Worm (Caenorhabditis elegans) whole organism, L3 larva: ENCODE results near the gene ctns-1.

Source experiments
- R02D3.7 ChIP-seq: fragments of 150-350 bp; optimal IDR thresholded peaks from 2 replicates; lab custom pipeline; 2014; ENCODE audit warnings: missing biosample characterization, missing genetic modification characterization
- ZK546.5 ChIP-seq: sonication (generic microtip); optimal IDR thresholded peaks from 2 replicates; lab custom pipeline; 2017; ENCODE audit warnings: missing biosample characterization, missing genetic modification characterization
- aly-2 ChIP-seq: fragments of 150-350 bp; optimal IDR thresholded peaks from 2 replicates; lab custom pipeline; 2014; ENCODE audit warnings: missing biosample characterization, missing genetic modification characterization
- ama-1 ChIP-seq: fragments of 150-350 bp; optimal IDR thresholded peaks from 2 replicates; lab custom pipeline; 2018
- ceh-82 ChIP-seq: fragments of 150-350 bp; optimal IDR thresholded peaks from 2 replicates; lab custom pipeline; 2014; ENCODE audit warnings: missing biosample characterization, missing genetic modification characterization
- ceh-9 ChIP-seq: sonication (generic microtip); optimal IDR thresholded peaks from 2 replicates; lab custom pipeline; 2018; ENCODE audit warnings: missing biosample characterization, missing genetic modification characterization
- daf-12 ChIP-seq: fragments of 150-350 bp; optimal IDR thresholded peaks from 2 replicates; lab custom pipeline; 2014; ENCODE audit warnings: missing biosample characterization, missing genetic modification reagents, missing genetic modification characterization
- egl-27 ChIP-seq: sonication (generic microtip); optimal IDR thresholded peaks from 4 replicates; lab custom pipeline; 2017; ENCODE audit warnings: missing biosample characterization, missing genetic modification reagents, missing genetic modification characterization
- egl-5 ChIP-seq: fragments of 150-350 bp; optimal IDR thresholded peaks from 2 replicates; lab custom pipeline; 2017; ENCODE audit warnings: missing biosample characterization, missing genetic modification reagents, missing genetic modification characterization, inconsistent platforms
- elt-2 ChIP-seq: sonication (generic microtip); optimal IDR thresholded peaks from 2 replicates; lab custom pipeline; 2016; ENCODE audit warnings: missing genetic modification reagents, mild to moderate bottlenecking, missing genetic modification characterization, missing compliant biosample characterization
- elt-3 ChIP-seq, 3 experiments: fragments of 150-350 bp in 1 of 3; sonication (generic microtip) in 2 of 3; optimal IDR thresholded peaks; 2 replicates in 2 of 3; 4 replicates in 1 of 3; lab custom pipeline; 2014 to 2017; ENCODE audit warnings: missing biosample characterization in 3 of 3, missing genetic modification characterization in 3 of 3
- eor-1 ChIP-seq, 2 experiments: fragments of 150-350 bp; optimal IDR thresholded peaks; 2 replicates each; lab custom pipeline; 2014 to 2018; ENCODE audit warnings: missing biosample characterization in 2 of 2, missing genetic modification characterization in 2 of 2
- fkh-10 ChIP-seq: sonication (generic microtip); optimal IDR thresholded peaks from 2 replicates; lab custom pipeline; 2017; ENCODE audit warnings: missing biosample characterization, missing genetic modification reagents, missing genetic modification characterization
- fkh-2 ChIP-seq: fragments of 150-350 bp; optimal IDR thresholded peaks from 2 replicates; lab custom pipeline; 2014; ENCODE audit warnings: missing biosample characterization, missing genetic modification reagents, missing genetic modification characterization
- fos-1 ChIP-seq: fragments of 150-350 bp; optimal IDR thresholded peaks from 2 replicates; lab custom pipeline; 2014; ENCODE audit warnings: missing biosample characterization, missing genetic modification characterization
- hmg-11 ChIP-seq: sonication (generic microtip); optimal IDR thresholded peaks from 2 replicates; lab custom pipeline; 2016; ENCODE audit warnings: missing genetic modification characterization, missing compliant biosample characterization
- jun-1 ChIP-seq: fragments of 150-350 bp; optimal IDR thresholded peaks from 2 replicates; lab custom pipeline; 2014; ENCODE audit warnings: missing biosample characterization, missing genetic modification reagents, missing genetic modification characterization
- lin-15B ChIP-seq: fragments of 150-350 bp; optimal IDR thresholded peaks from 2 replicates; lab custom pipeline; 2014; ENCODE audit warnings: missing biosample characterization, missing genetic modification characterization
- lin-39 ChIP-seq: fragments of 150-350 bp; optimal IDR thresholded peaks from 2 replicates; lab custom pipeline; 2018; ENCODE audit warnings: missing biosample characterization, missing genetic modification reagents, missing genetic modification characterization
- lsy-12 ChIP-seq: sonication (generic microtip); optimal IDR thresholded peaks from 2 replicates; lab custom pipeline; 2016; ENCODE audit warnings: mild to moderate bottlenecking, missing genetic modification characterization, missing compliant biosample characterization
- mdl-1 ChIP-seq: fragments of 150-350 bp; optimal IDR thresholded peaks from 2 replicates; lab custom pipeline; 2014; ENCODE audit warnings: missing biosample characterization, missing genetic modification characterization
- mml-1 ChIP-seq: fragments of 150-350 bp; sonication (generic microtip); optimal IDR thresholded peaks from 3 replicates; lab custom pipeline; 2014; ENCODE audit warnings: missing biosample characterization, missing genetic modification characterization
- nfya-1 ChIP-seq: sonication (generic microtip); optimal IDR thresholded peaks from 2 replicates; lab custom pipeline; 2017; ENCODE audit warnings: missing genetic modification characterization, mild to moderate bottlenecking, missing compliant biosample characterization, antibody characterized with exemption, moderate library complexity; ENCODE audit not compliant: insufficient read depth
- nhr-23 ChIP-seq: fragments of 150-350 bp; optimal IDR thresholded peaks from 2 replicates; lab custom pipeline; 2014; ENCODE audit warnings: missing biosample characterization, missing genetic modification reagents, missing genetic modification characterization
- nhr-25 ChIP-seq: sonication (generic microtip); optimal IDR thresholded peaks from 2 replicates; lab custom pipeline; 2017; ENCODE audit warnings: missing biosample characterization, missing genetic modification characterization
- nhr-28 ChIP-seq: fragments of 150-350 bp; optimal IDR thresholded peaks from 2 replicates; lab custom pipeline; 2014; ENCODE audit warnings: missing biosample characterization, missing genetic modification characterization
- nhr-67 ChIP-seq: fragments of 150-350 bp; optimal IDR thresholded peaks from 2 replicates; lab custom pipeline; 2014; ENCODE audit warnings: missing biosample characterization, missing genetic modification characterization
- nhr-76 ChIP-seq: fragments of 150-350 bp; sonication (generic microtip); optimal IDR thresholded peaks from 5 replicates; lab custom pipeline; 2014; ENCODE audit warnings: missing biosample characterization, missing genetic modification characterization
- pha-4 ChIP-seq: fragments of 150-350 bp; optimal IDR thresholded peaks from 2 replicates; lab custom pipeline; 2014; ENCODE audit warnings: missing biosample characterization, missing genetic modification reagents, missing genetic modification characterization
- sea-2 ChIP-seq: fragments of 150-350 bp; sonication (generic microtip); optimal IDR thresholded peaks from 4 replicates; lab custom pipeline; 2014; ENCODE audit warnings: missing biosample characterization, missing genetic modification reagents, missing genetic modification characterization
- skn-1 ChIP-seq: fragments of 150-350 bp; optimal IDR thresholded peaks from 2 replicates; lab custom pipeline; 2014; ENCODE audit warnings: missing biosample characterization, missing genetic modification characterization
- snpc-4 ChIP-seq: fragments of 150-350 bp; optimal IDR thresholded peaks from 2 replicates; lab custom pipeline; 2014; ENCODE audit warnings: missing biosample characterization, missing genetic modification characterization
- tbx-2 ChIP-seq: sonication (generic microtip); optimal IDR thresholded peaks from 2 replicates; lab custom pipeline; 2016; ENCODE audit warnings: mild to moderate bottlenecking, missing genetic modification characterization, missing compliant biosample characterization
- unc-39 ChIP-seq: sonication (generic microtip); optimal IDR thresholded peaks from 4 replicates; lab custom pipeline; 2017; ENCODE audit warnings: missing biosample characterization, missing genetic modification characterization
- unc-62 ChIP-seq: fragments of 150-350 bp; sonication (generic microtip); optimal IDR thresholded peaks from 4 replicates; lab custom pipeline; 2014; ENCODE audit warnings: missing biosample characterization, missing genetic modification reagents, missing genetic modification characterization
- zag-1 ChIP-seq: fragments of 150-350 bp; optimal IDR thresholded peaks from 2 replicates; lab custom pipeline; 2014; ENCODE audit warnings: missing biosample characterization, missing genetic modification characterization

ctns-1 gene

ce11 chrII:8143278-8143931 is 6.7 kb upstream of the ctns-1 start, which contains the start of the genes ints-11 and rpl-10:
ints-11 (minus strand) TSS chrII:8143478.
rpl-10 (plus strand) TSS chrII:8143881.
- TF ChIP-seq elt-3 (tag; optimal IDR thresholded peaks at IDR 0.05; lab: Kevin White, UChicago) (no peak), lin-39 (tag; lab: Kevin White, UChicago) (peak; percentile 29), nhr-23 (tag; lab: Kevin White, UChicago) (peak; percentile 71), hmg-11 (peak; percentile 44), nhr-25 (tag; lab: Kevin White, UChicago) (peak; percentile 45), elt-2 (tag; lab: Kevin White, UChicago) (peak; percentile 31), egl-5 (tag; lab: Kevin White, UChicago) (no peak), nfya-1 (tag; lab: Kevin White, UChicago) (peak; percentile 86), pha-4 (tag; lab: Kevin White, UChicago) (peak; percentile 81), snpc-4 (tag; lab: Kevin White, UChicago) (peak; percentile 23), lin-15B (tag; lab: Kevin White, UChicago) (peak; percentile 84)

- no peak for TF ChIP-seq fkh-10 (GFP tag; lab: Kevin White, UChicago)
- no peak for TF ChIP-seq unc-62 (GFP tag; lab: Kevin White, UChicago)
- TF ChIP-seq unc-39 = no peak
Observed at ce11 chrII:8141135-8141534, 4.4 kb upstream of the ctns-1 start.

ce11 chrII:8138015-8138546 is 1.4 kb upstream of the ctns-1 start, which contains the start of gene cdc-48.2:
cdc-48.2 (plus strand) TSS chrII:8138496.
- peak; percentile 90 for TF ChIP-seq skn-1
- TF ChIP-seq nhr-67 (tag; lab: Kevin White, UChicago) = no peak
- peak; percentile 34 for TF ChIP-seq lin-15B (tag; lab: Kevin White, UChicago)
- TF ChIP-seq jun-1 (tag; lab: Kevin White, UChicago) = no peak
- peak; percentile 2 for TF ChIP-seq pha-4 (tag; lab: Kevin White, UChicago)
- peak; percentile 27 for TF ChIP-seq nfya-1 (tag; lab: Kevin White, UChicago)

DNA sequence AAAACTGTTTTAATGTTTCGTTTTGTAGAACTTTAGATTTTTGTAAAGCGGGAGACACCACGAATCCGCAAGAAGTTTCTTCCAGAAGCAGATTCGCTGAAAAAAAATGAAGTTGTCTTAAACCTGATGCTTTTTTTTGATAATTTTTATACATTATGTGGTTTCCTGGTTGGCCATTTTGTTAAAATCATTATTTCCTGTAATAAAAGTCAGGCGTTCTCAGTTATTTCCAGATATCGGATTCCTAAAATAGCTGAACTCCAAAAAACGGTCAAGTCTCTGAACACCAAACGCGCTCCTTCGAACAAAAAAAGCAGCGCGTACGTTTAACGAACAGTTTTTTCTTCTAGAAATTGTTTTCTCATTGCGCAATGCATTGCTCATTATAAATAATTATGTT is 661 bp upstream of the ctns-1 start:
- TF ChIP-seq lin-15B (tag; lab: Kevin White, UChicago) (peak; percentile 31), snpc-4 (tag; lab: Kevin White, UChicago) (peak; percentile 14), pha-4 (tag; lab: Kevin White, UChicago) (peak; percentile 53), nhr-25 (tag; lab: Kevin White, UChicago) (peak; percentile 16), nfya-1 (tag; lab: Kevin White, UChicago) (peak; percentile 26), hmg-11 (no peak), lsy-12 (no peak)

DNA sequence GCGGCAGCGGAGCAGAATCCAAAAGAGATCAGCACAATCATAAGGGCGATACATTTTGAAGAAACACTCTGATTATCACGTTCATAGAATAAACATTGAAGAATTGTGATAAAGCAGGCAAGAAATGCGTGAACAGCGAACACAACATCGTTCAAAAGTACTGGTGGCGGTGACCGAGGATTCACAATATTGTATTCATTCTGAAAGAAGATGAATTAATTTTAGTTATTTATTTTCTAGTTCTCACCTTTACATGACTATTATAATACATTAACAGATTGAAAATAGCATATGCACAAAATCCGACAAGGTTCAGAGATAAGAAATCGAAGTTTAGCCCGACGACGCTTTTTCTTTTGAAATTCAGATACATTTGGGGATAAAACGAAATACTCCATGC is 765 bp downstream of the ctns-1 start:
- no peak for TF ChIP-seq pha-4 (tag; lab: Kevin White, UChicago)
- TF ChIP-seq nhr-28 (tag; lab: Kevin White, UChicago) = no peak
- no peak for TF ChIP-seq fkh-2
- TF ChIP-seq fos-1 = no peak
- no peak for TF ChIP-seq aly-2
- no peak for TF ChIP-seq mml-1
- TF ChIP-seq nhr-25 (tag; lab: Kevin White, UChicago) = no peak
- TF ChIP-seq snpc-4 (tag; lab: Kevin White, UChicago) = no peak
- no peak for TF ChIP-seq hmg-11
- no peak for TF ChIP-seq egl-27 (tag; lab: Kevin White, UChicago)
- no peak for TF ChIP-seq ceh-82 (tag; lab: Kevin White, UChicago)
- no peak for TF ChIP-seq ceh-9 (tag; lab: Kevin White, UChicago)
- TF ChIP-seq zag-1 (tag; lab: Kevin White, UChicago) = no peak
- no peak for TF ChIP-seq skn-1

DNA sequence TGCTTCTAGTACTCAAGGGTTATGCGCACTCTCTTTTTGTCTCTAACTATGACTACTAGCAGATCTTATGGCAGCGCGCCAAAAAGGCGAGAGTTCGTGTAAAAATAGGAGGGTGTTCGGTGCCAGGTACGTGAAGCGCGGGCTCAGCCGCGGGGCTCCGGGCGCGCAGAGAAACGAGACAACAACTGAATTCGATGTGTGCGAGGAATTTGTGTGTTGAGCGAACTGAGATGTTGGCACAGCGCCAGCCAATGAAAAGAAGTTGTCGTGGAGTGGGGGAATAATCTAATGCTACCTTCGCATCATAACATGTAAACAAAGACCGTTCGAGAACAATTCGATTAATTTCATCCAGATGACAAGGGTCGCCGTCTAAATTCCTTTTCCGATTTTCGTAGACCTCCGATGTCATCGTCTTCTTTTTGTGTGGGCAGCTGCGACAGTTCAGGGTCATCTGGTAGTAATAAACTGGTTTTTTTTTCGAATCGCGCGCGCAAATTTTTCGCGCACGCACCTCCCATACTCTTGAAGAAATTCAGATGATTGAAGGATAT is 5.2 kb downstream of the ctns-1 start:
- TF ChIP-seq egl-5 (tag; lab: Kevin White, UChicago) (peak; percentile 60), nfya-1 (tag; lab: Kevin White, UChicago) (peak; percentile 88), fkh-2 (no peak), elt-3 (tag; optimal IDR thresholded peaks at IDR 0.05; lab: Kevin White, UChicago) (peak in 1 of 3 experiments; percentile 23), pha-4 (tag; lab: Kevin White, UChicago) (peak; percentile 62), nhr-67 (tag; lab: Kevin White, UChicago) (no peak), lin-39 (tag; lab: Kevin White, UChicago) (peak; percentile 93), nhr-76 (tag; lab: Kevin White, UChicago) (no peak), ZK546.5 (tag; lab: Kevin White, UChicago) (no peak), mdl-1 (no peak), eor-1 (tag; optimal IDR thresholded peaks at IDR 0.05; lab: Kevin White, UChicago) (no peak), sea-2 (GFP tag; lab: Kevin White, UChicago) (no peak), hmg-11 (peak; percentile 79), daf-12 (tag; lab: Kevin White, UChicago) (no peak), nhr-23 (tag; lab: Kevin White, UChicago) (peak; percentile 45), nhr-28 (tag; lab: Kevin White, UChicago) (no peak), ama-1 (lab: Kevin White, UChicago) (peak; percentile 23), unc-39 (no peak), tbx-2 (tag; lab: Kevin White, UChicago) (peak; percentile 53), R02D3.7 (peak; percentile 31), lsy-12 (peak; percentile 38), unc-62 (GFP tag; lab: Kevin White, UChicago) (no peak), fkh-10 (GFP tag; lab: Kevin White, UChicago) (peak; percentile 47), ceh-9 (tag; lab: Kevin White, UChicago) (no peak)
